Fruit fly (Drosophila melanogaster): ENCODE data around the gene CG43935.

CG43935 gene

DNA sequence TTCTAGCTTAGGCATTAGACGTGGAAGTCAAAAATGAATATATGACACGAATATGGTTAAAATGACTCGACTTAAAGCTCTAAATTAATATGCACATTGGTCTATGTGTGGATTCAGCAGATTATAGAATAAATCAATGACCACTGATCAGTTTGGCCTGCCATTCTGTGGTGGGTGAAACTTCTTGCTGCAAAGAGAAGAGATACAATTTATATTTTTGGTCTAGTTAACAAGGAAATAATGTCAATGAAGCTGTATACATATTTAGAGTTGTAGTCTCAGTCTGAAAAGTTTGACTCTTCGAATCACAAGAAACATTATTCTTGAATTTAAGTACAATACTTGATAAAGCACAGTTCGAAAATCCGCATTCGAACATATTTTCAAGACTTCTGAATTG, at the start of gene CG43935:
Gene CG43935, plus strand, starts transcription at position 301 of the 400 bp plus-strand sequence.
- TF ChIP-seq ttk (optimal IDR thresholded peaks at IDR 0.05) (no peak), psq (optimal IDR thresholded peaks at IDR 0.05) (no peak), h (optimal IDR thresholded peaks at IDR 0.05) (no peak), insv (optimal IDR thresholded peaks at IDR 0.05) (no peak), Myc (optimal IDR thresholded peaks at IDR 0.05) (no peak), Sin3A (optimal IDR thresholded peaks at IDR 0.05) (no peak)

DNA sequence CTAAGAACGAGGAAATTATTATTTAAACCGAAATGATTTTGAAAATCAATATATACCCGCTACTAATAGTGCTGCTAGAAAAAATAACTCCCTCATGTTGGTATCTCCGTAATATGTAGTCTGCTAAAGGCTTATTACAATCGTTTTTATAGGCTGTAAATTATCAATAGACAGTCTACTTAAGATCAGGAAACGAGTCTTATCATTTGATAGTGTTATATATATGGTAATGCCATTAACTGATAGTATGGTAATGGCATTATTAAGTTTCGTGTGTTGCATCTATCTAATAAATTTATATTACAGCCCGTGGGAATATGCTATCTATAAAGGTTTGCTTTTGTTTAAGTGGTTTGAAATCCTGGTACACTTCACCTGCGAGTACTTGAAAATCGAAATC, 47.0 kb upstream of the CG43935 start, which contains the start of gene CG17192:
Gene CG17192, minus strand, starts transcription at position 101 of the 400 bp plus-strand sequence.
- no peak for TF ChIP-seq h (optimal IDR thresholded peaks at IDR 0.05)
- TF ChIP-seq Sin3A (optimal IDR thresholded peaks at IDR 0.05), result no peak
- TF ChIP-seq ttk (optimal IDR thresholded peaks at IDR 0.05), result no peak
- TF ChIP-seq psq (optimal IDR thresholded peaks at IDR 0.05), result no peak
- TF ChIP-seq insv (optimal IDR thresholded peaks at IDR 0.05), result no peak
- no peak for TF ChIP-seq Myc (optimal IDR thresholded peaks at IDR 0.05)

DNA sequence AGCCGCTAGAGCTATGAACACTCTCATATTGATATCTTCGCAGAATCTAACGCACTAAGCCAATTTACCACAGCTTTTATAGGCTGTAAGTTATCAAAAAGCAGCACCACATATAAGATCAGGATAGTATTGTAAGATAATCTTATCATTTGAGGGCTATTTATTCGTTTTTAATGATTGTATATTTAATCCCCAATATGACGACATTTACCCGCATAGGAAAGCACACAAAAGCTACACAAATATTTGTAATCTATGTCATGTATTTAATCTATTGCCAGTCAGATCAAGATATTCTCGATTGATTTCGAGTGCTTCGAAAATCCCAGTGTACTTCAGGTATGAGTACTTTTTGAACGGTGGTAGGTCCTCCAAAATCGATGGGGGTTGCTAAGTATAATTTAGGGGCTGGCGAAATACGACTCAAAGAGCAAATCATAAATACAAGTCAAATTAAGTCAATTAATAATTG, 45.5 kb upstream of the CG43935 start, which contains the start of gene CG17191:
Gene CG17191, minus strand, starts transcription at position 51 of the 472 bp plus-strand sequence.
- no peak for TF ChIP-seq insv (optimal IDR thresholded peaks at IDR 0.05)

DNA sequence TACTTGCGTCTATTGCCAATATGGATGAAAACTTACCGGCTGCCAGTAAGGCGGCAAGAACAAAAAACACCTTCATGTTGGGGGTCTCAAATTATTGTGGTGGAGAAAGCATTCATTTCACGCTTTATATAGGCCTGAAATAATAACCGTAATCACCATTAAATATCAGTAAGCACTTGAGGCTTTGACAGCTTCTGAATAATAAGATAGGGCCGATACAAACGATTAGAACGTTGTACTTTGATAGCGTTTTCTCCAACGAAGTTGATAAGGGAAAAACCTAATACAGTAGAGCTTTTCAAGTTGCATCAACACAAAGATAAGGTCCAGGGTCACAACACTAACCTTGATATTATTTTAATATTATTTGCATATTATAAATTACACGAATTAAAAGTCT, 44.0 kb upstream of the CG43935 start, which contains the start of gene CG6283:
Gene CG6283, minus strand, starts transcription at position 101 of the 400 bp plus-strand sequence.
- TF ChIP-seq Sin3A (optimal IDR thresholded peaks at IDR 0.05) (no peak), Myc (optimal IDR thresholded peaks at IDR 0.05) (no peak), insv (optimal IDR thresholded peaks at IDR 0.05) (no peak), psq (optimal IDR thresholded peaks at IDR 0.05) (no peak), h (optimal IDR thresholded peaks at IDR 0.05) (no peak), ttk (optimal IDR thresholded peaks at IDR 0.05) (no peak)

DNA sequence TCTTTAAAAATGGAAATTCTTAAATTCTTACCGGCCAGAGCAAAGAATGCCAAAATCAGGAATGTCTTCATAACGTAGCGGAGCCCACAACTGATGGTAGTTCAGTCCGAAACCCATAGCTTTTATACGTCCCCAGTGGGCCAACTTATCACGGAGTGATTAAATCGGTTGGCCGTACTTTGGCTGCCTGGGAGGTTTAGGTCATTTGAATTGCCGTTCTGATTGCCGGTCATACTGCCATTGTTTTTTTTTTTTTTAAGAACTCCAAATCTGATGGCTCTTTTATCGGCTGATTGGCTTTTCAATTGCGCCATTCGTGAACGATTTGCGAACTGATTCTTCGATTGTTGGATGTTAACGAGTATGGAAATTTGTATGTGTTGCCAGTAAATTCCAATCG, 42.1 kb upstream of the CG43935 start, which contains the start of gene CG6277:
Gene CG6277, minus strand, starts transcription at position 101 of the 400 bp plus-strand sequence.
- TF ChIP-seq Myc (optimal IDR thresholded peaks at IDR 0.05), result no peak
- TF ChIP-seq Sin3A (optimal IDR thresholded peaks at IDR 0.05), result no peak
- TF ChIP-seq insv (optimal IDR thresholded peaks at IDR 0.05), result no peak

DNA sequence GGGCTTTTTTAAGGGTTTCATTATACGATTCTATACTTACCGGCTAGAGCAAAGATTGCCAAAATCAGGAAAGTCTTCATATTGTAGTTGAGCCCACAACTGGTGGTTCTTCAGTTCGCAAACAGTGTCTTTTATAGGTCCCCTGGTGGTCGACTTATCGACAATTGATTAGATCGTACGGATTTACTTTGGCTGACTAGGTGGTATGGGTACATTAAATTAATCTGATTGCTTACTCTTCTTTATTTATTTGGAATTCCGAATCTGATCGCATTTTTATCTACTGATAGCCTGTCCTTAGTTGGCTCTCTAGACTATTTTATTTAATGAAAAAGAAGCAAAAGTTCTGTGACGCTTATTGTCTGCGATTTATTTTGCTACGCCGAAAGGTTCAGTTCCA, 39.2 kb upstream of the CG43935 start, which contains the start of gene CG6271:
Gene CG6271, minus strand, starts transcription at position 101 of the 400 bp plus-strand sequence.
- TF ChIP-seq ttk (optimal IDR thresholded peaks at IDR 0.05) (no peak), insv (optimal IDR thresholded peaks at IDR 0.05) (no peak), psq (optimal IDR thresholded peaks at IDR 0.05) (no peak), Sin3A (optimal IDR thresholded peaks at IDR 0.05) (no peak), Myc (optimal IDR thresholded peaks at IDR 0.05) (no peak), h (optimal IDR thresholded peaks at IDR 0.05) (no peak)

DNA sequence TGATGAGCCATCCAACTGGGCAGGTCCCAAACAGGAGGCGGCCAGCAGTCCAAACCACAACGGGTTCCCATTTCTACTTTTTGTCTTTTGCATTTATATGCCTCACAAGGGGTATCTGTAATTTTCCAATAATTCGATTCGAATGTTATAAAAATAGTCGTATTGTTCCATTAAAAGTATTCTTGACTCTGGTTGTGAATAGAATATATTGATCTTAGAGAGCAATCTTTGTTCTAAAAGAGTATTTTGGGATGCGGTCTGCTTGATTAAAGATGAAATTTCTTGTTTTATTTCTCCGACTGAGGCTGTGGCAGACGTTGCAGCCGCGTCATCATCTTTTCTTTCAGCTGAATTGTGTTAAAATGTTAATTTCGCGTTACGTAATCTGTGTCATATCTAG, 31.3 kb upstream of the CG43935 start:
- TF ChIP-seq insv (optimal IDR thresholded peaks at IDR 0.05) (no peak), h (optimal IDR thresholded peaks at IDR 0.05) (no peak), Sin3A (optimal IDR thresholded peaks at IDR 0.05) (no peak), ttk (optimal IDR thresholded peaks at IDR 0.05) (no peak), Myc (optimal IDR thresholded peaks at IDR 0.05) (no peak), psq (optimal IDR thresholded peaks at IDR 0.05) (no peak)

DNA sequence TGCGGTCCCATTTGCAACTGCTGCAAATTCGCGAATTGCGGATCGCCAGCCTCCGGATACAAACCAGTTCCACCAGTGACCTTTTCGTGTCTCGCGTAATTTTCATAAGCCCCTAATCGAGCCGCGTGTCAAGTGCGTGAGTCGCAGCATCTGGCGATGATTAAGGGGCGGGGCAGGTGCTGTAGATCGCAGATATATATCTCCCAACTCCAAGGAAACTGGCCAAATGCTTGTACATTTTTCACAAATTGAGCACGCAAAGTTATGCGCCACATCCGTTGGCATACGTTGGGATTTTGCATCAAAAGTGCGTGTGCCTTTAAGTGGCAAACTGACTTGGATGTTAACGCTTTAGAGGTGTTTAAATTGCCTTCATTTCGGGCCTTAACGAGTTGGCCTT, 25.2 kb upstream of the CG43935 start:
- TF ChIP-seq ttk (optimal IDR thresholded peaks at IDR 0.05) (no peak), h (optimal IDR thresholded peaks at IDR 0.05) (no peak), Myc (optimal IDR thresholded peaks at IDR 0.05) (no peak), Sin3A (optimal IDR thresholded peaks at IDR 0.05) (no peak), insv (optimal IDR thresholded peaks at IDR 0.05) (no peak), psq (optimal IDR thresholded peaks at IDR 0.05) (no peak)

DNA sequence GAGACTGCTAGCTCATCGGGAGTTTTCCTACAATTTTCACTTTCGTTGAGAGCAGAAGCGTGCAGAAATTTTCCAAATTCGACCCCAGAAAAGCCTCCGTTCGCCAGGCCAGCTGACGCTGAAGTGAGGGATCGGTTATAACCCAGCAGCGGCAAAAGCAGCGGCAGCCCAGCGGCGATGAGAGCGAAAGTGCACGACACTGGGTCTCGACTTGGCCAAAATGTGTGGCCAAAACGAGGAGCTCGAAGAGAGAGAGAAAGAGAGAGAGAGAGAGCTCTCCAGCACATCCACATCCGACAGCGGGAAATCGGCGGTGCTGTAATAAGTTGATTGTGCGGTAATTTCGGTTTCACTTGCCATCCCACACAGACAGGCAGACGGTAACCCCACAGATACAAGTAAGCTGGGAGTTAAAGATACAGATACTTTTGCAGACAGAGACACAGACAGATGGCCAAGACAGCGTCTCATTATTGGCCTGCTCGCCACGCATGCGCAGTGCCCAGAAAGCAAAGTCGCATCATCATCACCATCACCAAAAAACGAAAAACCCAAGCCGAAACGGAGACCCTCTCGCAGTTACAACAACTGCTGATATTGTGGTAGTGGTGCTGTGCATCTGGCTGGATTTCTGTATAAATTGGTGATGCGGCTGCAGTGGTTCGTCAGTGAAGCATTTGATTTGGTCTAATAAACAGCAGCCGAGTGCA, 16.5 kb upstream of the CG43935 start, which contains the start of gene TwdlT:
Gene TwdlT, plus strand, starts transcription at position 660 of the 710 bp plus-strand sequence.
- TF ChIP-seq h (optimal IDR thresholded peaks at IDR 0.05), result no peak

DNA sequence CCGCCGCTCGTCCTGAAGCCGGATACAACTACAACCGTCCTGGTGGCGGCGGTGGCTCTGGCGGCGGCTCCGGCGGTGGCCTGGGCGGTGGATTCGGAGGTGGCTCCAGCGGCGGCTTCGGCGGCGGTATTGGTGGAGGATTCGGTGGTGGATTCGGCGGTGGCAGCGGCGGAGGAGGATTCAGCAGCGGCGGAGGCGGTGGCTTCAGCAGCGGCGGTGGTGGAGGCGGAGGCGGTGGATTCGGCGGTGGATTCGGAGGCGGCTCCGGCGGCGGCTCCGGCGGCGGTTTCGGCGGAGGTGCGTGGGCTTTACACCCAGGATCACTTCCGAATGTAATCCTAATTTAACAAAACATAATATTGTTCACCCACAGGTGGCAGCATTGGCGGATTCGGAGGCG, 15.7 kb upstream of the CG43935 start:
- no peak for TF ChIP-seq psq (optimal IDR thresholded peaks at IDR 0.05)
- no peak for TF ChIP-seq insv (optimal IDR thresholded peaks at IDR 0.05)
- TF ChIP-seq h (optimal IDR thresholded peaks at IDR 0.05), result no peak
- TF ChIP-seq Myc (optimal IDR thresholded peaks at IDR 0.05), result no peak
- TF ChIP-seq ttk (optimal IDR thresholded peaks at IDR 0.05), result no peak
- no peak for TF ChIP-seq Sin3A (optimal IDR thresholded peaks at IDR 0.05)

DNA sequence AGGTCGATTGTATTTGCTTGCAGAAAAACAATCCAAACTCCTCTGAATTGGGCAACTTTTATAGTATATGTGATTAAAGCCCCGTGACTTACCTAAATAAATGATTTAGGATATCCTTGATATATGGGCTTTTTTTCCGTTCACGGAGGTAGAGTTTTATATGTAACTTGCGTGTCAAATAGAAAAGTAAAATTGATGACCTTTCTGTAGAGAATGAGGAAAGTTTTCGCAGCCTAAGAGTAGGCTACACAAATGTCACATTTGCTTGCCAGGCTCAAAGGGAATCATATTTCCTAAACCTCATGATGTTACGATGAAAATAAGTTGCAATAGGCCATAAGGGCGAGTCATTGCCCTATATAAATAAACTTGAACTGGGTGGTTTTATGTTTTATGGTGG, 9.1 kb upstream of the CG43935 start:
- TF ChIP-seq psq (optimal IDR thresholded peaks at IDR 0.05) (no peak), Myc (optimal IDR thresholded peaks at IDR 0.05) (no peak), h (optimal IDR thresholded peaks at IDR 0.05) (no peak), ttk (optimal IDR thresholded peaks at IDR 0.05) (no peak), insv (optimal IDR thresholded peaks at IDR 0.05) (no peak), Sin3A (optimal IDR thresholded peaks at IDR 0.05) (no peak)

DNA sequence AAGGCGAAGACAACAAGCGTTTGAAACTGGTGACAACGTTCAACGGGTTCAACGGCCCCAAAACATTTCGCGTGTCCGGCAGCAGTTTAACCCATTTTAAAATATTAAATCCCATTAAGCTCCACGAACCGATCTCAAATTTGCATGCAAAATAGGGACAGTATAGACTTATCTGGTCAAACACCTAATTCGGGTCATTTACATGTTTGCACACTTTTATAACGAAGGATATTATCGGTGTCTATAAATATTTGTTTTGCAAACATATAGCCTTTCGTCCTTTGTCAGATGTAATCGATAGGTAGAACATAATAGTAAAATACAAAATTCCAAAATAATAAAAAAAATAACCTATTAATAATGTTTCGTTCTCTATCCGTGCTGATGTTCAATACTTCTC, 3.3 kb upstream of the CG43935 start, which contains the start of gene CG34292:
Gene CG34292, plus strand, starts transcription at position 301 of the 400 bp plus-strand sequence.
- TF ChIP-seq ttk (optimal IDR thresholded peaks at IDR 0.05) (no peak), insv (optimal IDR thresholded peaks at IDR 0.05) (no peak), psq (optimal IDR thresholded peaks at IDR 0.05) (no peak), Sin3A (optimal IDR thresholded peaks at IDR 0.05) (no peak), Myc (optimal IDR thresholded peaks at IDR 0.05) (no peak), h (optimal IDR thresholded peaks at IDR 0.05) (no peak)

DNA sequence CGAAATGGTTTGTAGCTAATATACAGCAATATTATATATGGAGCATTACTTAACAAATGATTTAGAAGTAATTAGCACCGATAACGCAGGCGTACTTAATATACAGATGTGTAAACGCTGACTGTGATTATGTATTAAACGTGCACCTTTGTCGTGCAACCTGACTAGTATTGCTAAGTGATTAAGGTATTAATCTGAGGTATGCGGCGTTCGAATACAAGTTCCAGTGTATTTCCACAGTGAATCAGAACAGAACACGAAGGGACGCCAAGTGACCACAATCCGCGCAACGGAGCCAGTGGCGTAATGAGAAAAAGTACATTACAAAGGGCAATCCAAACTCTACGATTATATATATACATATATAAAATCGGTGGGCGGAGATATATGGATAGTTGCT, 1.1 kb upstream of the CG43935 start, which contains the start of gene Nep5:
Gene Nep5, minus strand, starts transcription at position 101 of the 400 bp plus-strand sequence.
- TF ChIP-seq Sin3A (optimal IDR thresholded peaks at IDR 0.05) (no peak), insv (optimal IDR thresholded peaks at IDR 0.05) (no peak), Myc (optimal IDR thresholded peaks at IDR 0.05) (no peak), psq (optimal IDR thresholded peaks at IDR 0.05) (no peak), ttk (optimal IDR thresholded peaks at IDR 0.05) (no peak), h (optimal IDR thresholded peaks at IDR 0.05) (no peak)
